Fruit fly (Drosophila melanogaster) whole organism, embryonic: ENCODE measurements around the gene Ir94a.

Experiments
- Asciz ChIP-seq: fragments of 200-800 bp; sonication (Bioruptor generic); optimal IDR thresholded peaks from 2 replicates; lab custom pipeline; 2017; ENCODE audit warnings: missing biosample characterization, mild to moderate bottlenecking, missing genetic modification characterization, missing genetic modification reagents
- Atf3 ChIP-seq: fragments of 200-800 bp; sonication (Bioruptor generic); optimal IDR thresholded peaks from 3 replicates; lab custom pipeline; 2016; ENCODE audit warnings: missing biosample characterization, missing genetic modification characterization
- Awh ChIP-seq: fragments of 200-800 bp; sonication (Bioruptor generic); IDR thresholded peaks from 2 replicates; pipeline ENCODE4, ENCODE4 v1.3.6; 2022; ENCODE audit warnings: missing biosample characterization, missing genetic modification characterization
- B-H2 ChIP-seq: fragments of 200-800 bp; sonication (Bioruptor generic); optimal IDR thresholded peaks from 2 replicates; lab custom pipeline; 2018; ENCODE audit warnings: missing biosample characterization, mild to moderate bottlenecking, missing genetic modification characterization
- CG10267 ChIP-seq: fragments of 200-800 bp; sonication (Bioruptor generic); optimal IDR thresholded peaks from 2 replicates; lab custom pipeline; 2018; ENCODE audit warnings: missing biosample characterization, mild to moderate bottlenecking, missing genetic modification characterization, moderate library complexity
- CG10321 ChIP-seq: fragments of 200-800 bp; sonication (Bioruptor generic); IDR thresholded peaks from 2 replicates; pipeline ENCODE4 v1.3.6; 2022; ENCODE audit warnings: missing biosample characterization, missing genetic modification characterization
- CG10366 ChIP-seq: fragments of 200-800 bp; sonication (Bioruptor generic); IDR thresholded peaks from 2 replicates; pipeline ENCODE4 v1.3.6; 2022; ENCODE audit warnings: missing biosample characterization, missing genetic modification characterization
- CG11093 ChIP-seq: fragments of 200-800 bp; sonication (Bioruptor generic); IDR thresholded peaks from 3 replicates; pipeline ENCODE4 v1.3.6; 2022; ENCODE audit warnings: missing biosample characterization, missing genetic modification characterization
- CG15479 ChIP-seq: fragments of 200-800 bp; sonication (Bioruptor generic); optimal IDR thresholded peaks from 3 replicates; lab custom pipeline; 2019; ENCODE audit warnings: missing biosample characterization, mild to moderate bottlenecking, missing genetic modification characterization, moderate library complexity
- CG16815 ChIP-seq: fragments of 200-800 bp; sonication (Bioruptor generic); optimal IDR thresholded peaks from 3 replicates; lab custom pipeline; 2017; ENCODE audit warnings: missing biosample characterization, mild to moderate bottlenecking, missing genetic modification characterization
- CG17359 ChIP-seq: fragments of 200-800 bp; sonication (Bioruptor generic); optimal IDR thresholded peaks from 3 replicates; lab custom pipeline; 2018; ENCODE audit warnings: missing biosample characterization, mild to moderate bottlenecking, missing genetic modification characterization, moderate library complexity
- CG17612 ChIP-seq: fragments of 200-800 bp; sonication (Bioruptor generic); IDR thresholded peaks from 2 replicates; pipeline ENCODE4 v1.3.6; 2022; ENCODE audit warnings: missing biosample characterization, missing genetic modification characterization
- CG2712 ChIP-seq: fragments of 200-800 bp; optimal IDR thresholded peaks from 3 replicates; lab custom pipeline; 2019; ENCODE audit warnings: missing biosample characterization, mild to moderate bottlenecking, missing genetic modification characterization, moderate library complexity
- CG2889 ChIP-seq: fragments of 200-800 bp; sonication (Bioruptor generic); IDR thresholded peaks from 3 replicates; pipeline ENCODE4 v1.3.6; 2022; ENCODE audit warnings: missing biosample characterization, missing genetic modification characterization
- CG31441 ChIP-seq: fragments of 200-800 bp; sonication (Bioruptor generic); IDR thresholded peaks from 2 replicates; pipeline ENCODE4 v1.3.6; 2022; ENCODE audit warnings: missing biosample characterization, missing genetic modification characterization
- CG4404 ChIP-seq: fragments of 200-800 bp; sonication (Bioruptor generic); IDR thresholded peaks from 2 replicates; pipeline ENCODE4 v1.3.6; 2022; ENCODE audit warnings: missing biosample characterization, missing genetic modification characterization
- CG5245 ChIP-seq: fragments of 200-800 bp; sonication (Bioruptor generic); optimal IDR thresholded peaks from 3 replicates; lab custom pipeline; 2016; ENCODE audit warnings: missing biosample characterization, missing genetic modification characterization
- CG6254 ChIP-seq: fragments of 200-800 bp; sonication (Bioruptor generic); optimal IDR thresholded peaks from 3 replicates; lab custom pipeline; 2017; ENCODE audit warnings: mild to moderate bottlenecking, missing biosample characterization, missing genetic modification reagents, missing genetic modification characterization
- CG6765 ChIP-seq: fragments of 200-800 bp; sonication (Bioruptor generic); optimal IDR thresholded peaks from 3 replicates; lab custom pipeline; 2017; ENCODE audit warnings: missing biosample characterization, mild to moderate bottlenecking, missing genetic modification characterization
- CG6813 ChIP-seq: fragments of 200-800 bp; sonication (Bioruptor generic); optimal IDR thresholded peaks from 2 replicates; lab custom pipeline; 2017; ENCODE audit warnings: missing biosample characterization, missing genetic modification characterization, mild to moderate bottlenecking, moderate library complexity, missing genetic modification reagents
- CG8944 ChIP-seq: fragments of 200-800 bp; sonication (Bioruptor generic); optimal IDR thresholded peaks from 3 replicates; lab custom pipeline; 2016; ENCODE audit warnings: missing biosample characterization, missing genetic modification characterization
- CG9797 ChIP-seq: fragments of 200-800 bp; sonication (Bioruptor generic); optimal IDR thresholded peaks from 3 replicates; lab custom pipeline; 2018; ENCODE audit warnings: missing biosample characterization, mild to moderate bottlenecking, missing genetic modification characterization
- D19A ChIP-seq: fragments of 200-800 bp; optimal IDR thresholded peaks from 3 replicates; lab custom pipeline; 2019; ENCODE audit warnings: missing biosample characterization, mild to moderate bottlenecking, missing genetic modification characterization, moderate library complexity
- H15 ChIP-seq: fragments of 200-800 bp; sonication (Bioruptor generic); IDR thresholded peaks from 3 replicates; pipeline ENCODE4 v1.3.6; 2022; ENCODE audit warnings: missing biosample characterization, missing genetic modification characterization
- HLH54F ChIP-seq: fragments of 200-800 bp; sonication (Bioruptor generic); optimal IDR thresholded peaks from 3 replicates; lab custom pipeline; 2016; ENCODE audit warnings: missing biosample characterization, missing genetic modification characterization
- Lhr ChIP-seq: fragments of 200-800 bp; sonication (Bioruptor generic); optimal IDR thresholded peaks from 3 replicates; lab custom pipeline; 2017; ENCODE audit warnings: mild to moderate bottlenecking, missing biosample characterization, missing genetic modification reagents, missing genetic modification characterization
- Xbp1 ChIP-seq: fragments of 200-800 bp; sonication (Bioruptor generic); optimal IDR thresholded peaks from 3 replicates; lab custom pipeline; 2016; ENCODE audit warnings: missing biosample characterization, mild to moderate bottlenecking, missing genetic modification characterization
- bbx ChIP-seq: fragments of 200-800 bp; sonication (Bioruptor generic); IDR thresholded peaks from 2 replicates; pipeline ENCODE4 v1.3.6; 2022; ENCODE audit warnings: missing biosample characterization, missing genetic modification characterization; ENCODE audit not compliant: partially characterized antibody
- cad ChIP-seq: fragments of >200 bp; optimal IDR thresholded peaks from 2 replicates; lab custom pipeline; 2017; ENCODE audit warnings: missing biosample characterization, missing genetic modification characterization
- croc ChIP-seq: fragments of 200-800 bp; sonication (Bioruptor generic); conservative IDR thresholded peaks from 3 replicates; pipeline ENCODE4 v1.3.6; 2022; ENCODE audit warnings: missing biosample characterization, missing genetic modification characterization
- dati ChIP-seq: fragments of 200-800 bp; sonication (Bioruptor generic); IDR thresholded peaks from 2 replicates; pipeline ENCODE4 v1.3.6; 2022; ENCODE audit warnings: missing biosample characterization, missing genetic modification characterization
- ems ChIP-seq: fragments of 200-800 bp; sonication (Bioruptor generic); optimal IDR thresholded peaks from 3 replicates; lab custom pipeline; 2016; ENCODE audit warnings: missing biosample characterization, missing genetic modification characterization
- fd102C ChIP-seq: fragments of 200-800 bp; sonication (Bioruptor generic); optimal IDR thresholded peaks from 2 replicates; lab custom pipeline; 2018; ENCODE audit warnings: missing biosample characterization, mild to moderate bottlenecking, missing genetic modification characterization, moderate library complexity
- fu2 ChIP-seq: fragments of 200-800 bp; sonication (Bioruptor generic); optimal IDR thresholded peaks from 2 replicates; lab custom pipeline; 2016; ENCODE audit warnings: missing biosample characterization, missing genetic modification characterization
- gcm ChIP-seq: fragments of 200-800 bp; sonication (Bioruptor generic); optimal IDR thresholded peaks from 2 replicates; lab custom pipeline; 2019; ENCODE audit warnings: missing biosample characterization, mild to moderate bottlenecking, missing genetic modification characterization, moderate library complexity
- grn ChIP-seq: fragments of 200-800 bp; sonication (Bioruptor generic); optimal IDR thresholded peaks from 3 replicates; lab custom pipeline; 2017; ENCODE audit warnings: missing biosample characterization, missing genetic modification characterization
- hb ChIP-seq: fragments of 200-800 bp; sonication (Bioruptor generic); IDR thresholded peaks from 3 replicates; pipeline ENCODE4 v1.3.6; 2022; ENCODE audit warnings: missing biosample characterization, missing genetic modification characterization; ENCODE audit not compliant: partially characterized antibody
- luna ChIP-seq: fragments of 200-800 bp; sonication (Bioruptor generic); optimal IDR thresholded peaks from 2 replicates; lab custom pipeline; 2016; ENCODE audit warnings: missing biosample characterization, missing genetic modification characterization
- maf-S ChIP-seq: fragments of 200-800 bp; sonication (Bioruptor generic); optimal IDR thresholded peaks from 2 replicates; lab custom pipeline; 2016; ENCODE audit warnings: missing biosample characterization, missing genetic modification characterization
- otp ChIP-seq: fragments of 200-800 bp; sonication (Bioruptor generic); IDR thresholded peaks from 3 replicates; pipeline ENCODE4, ENCODE4 v1.3.6; 2022; ENCODE audit warnings: missing biosample characterization, missing genetic modification characterization
- pita ChIP-seq: fragments of 200-800 bp; sonication (Bioruptor generic); optimal IDR thresholded peaks from 2 replicates; lab custom pipeline; 2017; ENCODE audit warnings: missing biosample characterization, mild to moderate bottlenecking, missing genetic modification characterization
- salm ChIP-seq: fragments of 200-800 bp; sonication (Bioruptor generic); optimal IDR thresholded peaks from 2 replicates; lab custom pipeline; 2018; ENCODE audit warnings: missing biosample characterization, mild to moderate bottlenecking, missing genetic modification characterization
- schlank ChIP-seq: fragments of 200-800 bp; sonication (Bioruptor generic); optimal IDR thresholded peaks from 2 replicates; lab custom pipeline; 2018; ENCODE audit warnings: missing biosample characterization, mild to moderate bottlenecking, missing genetic modification characterization
- sens ChIP-seq: fragments of 200-800 bp; sonication (Bioruptor generic); peaks from one replicate; lab custom pipeline; 2016; ENCODE audit warnings: missing biosample characterization, missing genetic modification characterization
- sima ChIP-seq: fragments of 200-800 bp; sonication (Bioruptor generic); optimal IDR thresholded peaks from 2 replicates; lab custom pipeline; 2016; ENCODE audit warnings: missing biosample characterization, missing genetic modification characterization
- so ChIP-seq: fragments of 200-800 bp; sonication (Bioruptor generic); IDR thresholded peaks from 3 replicates; pipeline ENCODE4 v1.3.6; 2022; ENCODE audit warnings: missing biosample characterization, missing genetic modification characterization
- sob ChIP-seq: fragments of 200-800 bp; sonication (Bioruptor generic); IDR thresholded peaks from 2 replicates; pipeline ENCODE4 v1.3.6; 2022; ENCODE audit warnings: missing biosample characterization, missing genetic modification characterization
- sr ChIP-seq: fragments of 200-800 bp; sonication (Bioruptor generic); IDR thresholded peaks from 3 replicates; pipeline ENCODE4 v1.3.6; 2022; ENCODE audit warnings: missing biosample characterization, missing genetic modification characterization
- stc ChIP-seq: fragments of 200-800 bp; sonication (Bioruptor generic); IDR thresholded peaks from 2 replicates; pipeline ENCODE4 v1.3.6; 2022; ENCODE audit warnings: missing biosample characterization, missing genetic modification characterization

The Ir94a gene

dm6 chr3R:22136967-22137516 is 23.8 kb downstream of the Ir94a start:
- TF ChIP-seq sens = peak; percentile 1
- TF ChIP-seq CG16815 = no peak

dm6 chr3R:22139113-22139512 is 25.9 kb downstream of the Ir94a start:
- TF ChIP-seq CG10366 (GFP tag; lab: Robert Waterston, UW) (peak; percentile 72), sima (GFP tag; lab: Kevin White, UChicago) (no peak), Lhr (GFP tag; lab: Kevin White, UChicago) (peak; percentile 26), maf-S (peak; percentile 35), HLH54F (GFP tag; lab: Kevin White, UChicago) (peak; percentile 14), CG17359 (peak; percentile 66), cad (GFP tag; lab: Kevin White, UChicago) (no peak), CG10267 (tag; lab: Kevin White, UChicago) (peak; percentile 50), CG6813 (GFP tag; lab: Kevin White, UChicago) (peak; percentile 70), salm (peak; percentile 30), sens (peak; percentile 92), CG15479 (GFP tag; lab: Kevin White, UChicago) (no peak), CG16815 (peak; percentile 68), H15 (GFP tag; lab: Robert Waterston, UW) (peak; percentile 48; the same call in 1 of the 3 replicates), Atf3 (GFP tag; lab: Kevin White, UChicago) (peak; percentile 12), hb (GFP tag; lab: Robert Waterston, UW) (no peak), Asciz (GFP tag; lab: Kevin White, UChicago) (peak; percentile 48), grn (GFP tag; lab: Kevin White, UChicago) (no peak), ems (GFP tag; lab: Kevin White, UChicago) (peak; percentile 42), sob (GFP tag; lab: Robert Waterston, UW) (peak; percentile 53), B-H2 (GFP tag; lab: Kevin White, UChicago) (no peak), stc (GFP tag; lab: Robert Waterston, UW) (peak; percentile 65), croc (peak; percentile 59), so (peak; percentile 56; the same call in 1 of the 3 replicates), sr (GFP tag; lab: Robert Waterston, UW) (no peak), CG11093 (peak; percentile 69; the same call in 2 of the 3 replicates), D19A (tag; lab: Kevin White, UChicago) (peak; percentile 50), CG6765 (GFP tag; lab: Kevin White, UChicago) (no peak), pita (GFP tag; lab: Kevin White, UChicago) (no peak), dati (GFP tag; lab: Robert Waterston, UW) (peak; percentile 68), CG8944 (GFP tag; lab: Kevin White, UChicago) (peak; percentile 51), fd102C (no peak), CG10321 (GFP tag; lab: Robert Waterston, UW) (peak; percentile 44; the same call in 1 of the 2 replicates), CG2889 (GFP tag; lab: Robert Waterston, UW) (peak; percentile 61; the same call in 1 of the 3 replicates), fu2 (GFP tag; lab: Kevin White, UChicago) (no peak), luna (GFP tag; lab: Kevin White, UChicago) (no peak), CG4404 (GFP tag; lab: Robert Waterston, UW) (peak; percentile 76), CG17612 (no peak), gcm (GFP tag; lab: Kevin White, UChicago) (peak; percentile 45), CG31441 (GFP tag; lab: Robert Waterston, UW) (peak; percentile 75), CG6254 (peak; percentile 72), Awh (peak; percentile 42; the same call in 1 of the 2 replicates), CG5245 (GFP tag; lab: Kevin White, UChicago) (peak; percentile 81), CG9797 (GFP tag; lab: Kevin White, UChicago) (no peak), bbx (GFP tag; lab: Robert Waterston, UW) (no peak), schlank (no peak), CG2712 (tag; lab: Kevin White, UChicago) (peak; percentile 79), otp (GFP tag; lab: Robert Waterston, UW) (peak; percentile 79; the same call in 2 of the 3 replicates), Xbp1 (GFP tag; lab: Kevin White, UChicago) (peak; percentile 66)
